Worm (Caenorhabditis elegans): ENCODE data around the gene F45E10.2.

- no peak for TF ChIP-seq ceh-48 (tag; optimal IDR thresholded peaks at IDR 0.05)
- TF ChIP-seq elt-2 (tag; optimal IDR thresholded peaks at IDR 0.05): no peak
- no peak for TF ChIP-seq sox-2 (GFP tag; IDR thresholded peaks at IDR 0.05)
- TF ChIP-seq fkh-10 (GFP tag; optimal IDR thresholded peaks at IDR 0.05): no peak
- TF ChIP-seq C08G9.2 (tag; optimal IDR thresholded peaks at IDR 0.05): no peak
- no peak for TF ChIP-seq lin-11 (tag; optimal IDR thresholded peaks at IDR 0.05)
- TF ChIP-seq ama-1 (optimal IDR thresholded peaks at IDR 0.05): no peak
- TF ChIP-seq nhr-11 (tag; optimal IDR thresholded peaks at IDR 0.05): no peak
These were observed 9.3 kb downstream of the F45E10.2 start, which contains the start of gene col-83 for ce11 chrII:11045872-11046271.

Data from whole organism, late embryonic.